Worm (Caenorhabditis elegans): ENCODE results near the gene spe-42.

ce11 chrV:11730060-11730459 lies 6.7 kb downstream of the spe-42 start, which contains the start of gene rhr-2:
- TF ChIP-seq pat-9 (tag; optimal IDR thresholded peaks at IDR 0.05) (no peak), T23F11.4 (GFP tag; optimal IDR thresholded peaks at IDR 0.05) (no peak), pag-3 (tag; optimal IDR thresholded peaks at IDR 0.05; ENCODE audit: borderline replicate concordance) (no peak), nhr-11 (tag; optimal IDR thresholded peaks at IDR 0.05) (no peak), unc-86 (tag; optimal IDR thresholded peaks at IDR 0.05) (no peak), ama-1 (optimal IDR thresholded peaks at IDR 0.05) (no peak), C08G9.2 (tag; optimal IDR thresholded peaks at IDR 0.05) (no peak), syd-9 (tag; optimal IDR thresholded peaks at IDR 0.05) (no peak), rnt-1 (tag; optimal IDR thresholded peaks at IDR 0.05) (no peak), unc-55 (GFP tag; optimal IDR thresholded peaks at IDR 0.05) (no peak)

Data from whole organism, late embryonic.